Worm (Caenorhabditis elegans): ENCODE data around the gene D1069.3.

Gene D1069.3

ce11 chrII:372235-372634 is 24.5 kb upstream of the D1069.3 start:
- TF ChIP-seq scrt-1 (GFP tag; IDR thresholded peaks at IDR 0.05) (no peak), F13C5.2 (tag; optimal IDR thresholded peaks at IDR 0.05) (no peak), tra-4 (tag; optimal IDR thresholded peaks at IDR 0.05) (no peak), flt-1 (GFP tag; IDR thresholded peaks at IDR 0.05) (no peak), hmbx-1 (tag; optimal IDR thresholded peaks at IDR 0.05) (no peak), tbx-37 (GFP tag; conservative IDR thresholded peaks at IDR 0.05) (no peak), aly-1 (tag; optimal IDR thresholded peaks at IDR 0.05) (no peak), ama-1 (optimal IDR thresholded peaks at IDR 0.05) (no peak), ceh-36 (tag; optimal IDR thresholded peaks at IDR 0.05) (no peak), hmg-4 (GFP tag; optimal IDR thresholded peaks at IDR 0.05) (no peak), B0310.2 (tag; optimal IDR thresholded peaks at IDR 0.05) (no peak), ets-7 (tag; optimal IDR thresholded peaks at IDR 0.05) (no peak), tbx-11 (GFP tag; IDR thresholded peaks at IDR 0.05) (no peak), pes-1 (GFP tag; IDR thresholded peaks at IDR 0.05) (no peak), hnd-1 (tag; optimal IDR thresholded peaks at IDR 0.05) (no peak), sea-1 (GFP tag; conservative IDR thresholded peaks at IDR 0.05) (no peak), ceh-13 (GFP tag; optimal IDR thresholded peaks at IDR 0.05) (no peak)

ce11 chrII:371549-371948 is 23.9 kb upstream of the D1069.3 start:
- TF ChIP-seq tbx-11 (GFP tag; IDR thresholded peaks at IDR 0.05) (no peak), hmg-4 (GFP tag; optimal IDR thresholded peaks at IDR 0.05) (no peak), tbx-37 (GFP tag; conservative IDR thresholded peaks at IDR 0.05) (no peak), scrt-1 (GFP tag; IDR thresholded peaks at IDR 0.05) (no peak), tra-4 (tag; optimal IDR thresholded peaks at IDR 0.05) (no peak), B0310.2 (tag; optimal IDR thresholded peaks at IDR 0.05) (no peak), ceh-36 (tag; optimal IDR thresholded peaks at IDR 0.05) (no peak), F13C5.2 (tag; optimal IDR thresholded peaks at IDR 0.05) (no peak), pes-1 (GFP tag; IDR thresholded peaks at IDR 0.05) (no peak), sea-1 (GFP tag; conservative IDR thresholded peaks at IDR 0.05) (no peak), flt-1 (GFP tag; IDR thresholded peaks at IDR 0.05) (no peak), ama-1 (optimal IDR thresholded peaks at IDR 0.05) (no peak), ceh-13 (GFP tag; optimal IDR thresholded peaks at IDR 0.05) (no peak), aly-1 (tag; optimal IDR thresholded peaks at IDR 0.05) (no peak), hnd-1 (tag; optimal IDR thresholded peaks at IDR 0.05) (no peak), hmbx-1 (tag; optimal IDR thresholded peaks at IDR 0.05) (no peak), ets-7 (tag; optimal IDR thresholded peaks at IDR 0.05) (no peak)

DNA sequence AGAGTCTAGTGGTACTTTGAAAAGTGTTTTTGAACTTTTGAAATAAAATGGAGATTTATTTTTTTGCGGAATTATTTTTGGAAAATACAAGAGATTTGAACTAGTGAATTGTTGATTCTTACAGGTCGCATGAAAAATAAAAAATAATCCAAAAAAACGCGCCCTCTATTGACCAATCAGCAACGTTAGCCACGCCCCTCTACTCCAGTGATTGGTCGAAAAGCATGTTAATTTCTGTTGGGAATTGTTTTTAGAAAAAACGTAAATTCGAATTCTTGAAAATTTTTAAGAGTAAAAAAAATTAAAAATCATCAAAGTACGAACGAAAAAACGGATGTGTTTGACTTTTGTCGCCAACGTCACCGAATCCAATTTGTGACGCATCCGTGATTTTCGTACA is 22.7 kb upstream of the D1069.3 start:
- TF ChIP-seq tra-4 (tag; optimal IDR thresholded peaks at IDR 0.05) (no peak), pes-1 (GFP tag; IDR thresholded peaks at IDR 0.05) (no peak), hnd-1 (tag; optimal IDR thresholded peaks at IDR 0.05) (no peak), ceh-13 (GFP tag; optimal IDR thresholded peaks at IDR 0.05) (no peak), aly-1 (tag; optimal IDR thresholded peaks at IDR 0.05) (no peak), hmbx-1 (tag; optimal IDR thresholded peaks at IDR 0.05) (no peak), scrt-1 (GFP tag; IDR thresholded peaks at IDR 0.05) (no peak), ets-7 (tag; optimal IDR thresholded peaks at IDR 0.05) (no peak), sea-1 (GFP tag; conservative IDR thresholded peaks at IDR 0.05) (no peak), tbx-11 (GFP tag; IDR thresholded peaks at IDR 0.05) (no peak), flt-1 (GFP tag; IDR thresholded peaks at IDR 0.05) (no peak), ceh-36 (tag; optimal IDR thresholded peaks at IDR 0.05) (no peak), tbx-37 (GFP tag; conservative IDR thresholded peaks at IDR 0.05) (no peak), F13C5.2 (tag; optimal IDR thresholded peaks at IDR 0.05) (no peak), ama-1 (optimal IDR thresholded peaks at IDR 0.05) (no peak), hmg-4 (GFP tag; optimal IDR thresholded peaks at IDR 0.05) (no peak), B0310.2 (tag; optimal IDR thresholded peaks at IDR 0.05) (no peak)

ce11 chrII:367455-367854 is 19.8 kb upstream of the D1069.3 start, which contains the start of gene ptr-3:
Gene ptr-3 (minus strand): TSS chrII:367555.
- TF ChIP-seq hmbx-1 (tag; optimal IDR thresholded peaks at IDR 0.05) (no peak), sea-1 (GFP tag; conservative IDR thresholded peaks at IDR 0.05) (no peak), ets-7 (tag; optimal IDR thresholded peaks at IDR 0.05) (no peak), F13C5.2 (tag; optimal IDR thresholded peaks at IDR 0.05) (no peak), tbx-11 (GFP tag; IDR thresholded peaks at IDR 0.05) (no peak)

DNA sequence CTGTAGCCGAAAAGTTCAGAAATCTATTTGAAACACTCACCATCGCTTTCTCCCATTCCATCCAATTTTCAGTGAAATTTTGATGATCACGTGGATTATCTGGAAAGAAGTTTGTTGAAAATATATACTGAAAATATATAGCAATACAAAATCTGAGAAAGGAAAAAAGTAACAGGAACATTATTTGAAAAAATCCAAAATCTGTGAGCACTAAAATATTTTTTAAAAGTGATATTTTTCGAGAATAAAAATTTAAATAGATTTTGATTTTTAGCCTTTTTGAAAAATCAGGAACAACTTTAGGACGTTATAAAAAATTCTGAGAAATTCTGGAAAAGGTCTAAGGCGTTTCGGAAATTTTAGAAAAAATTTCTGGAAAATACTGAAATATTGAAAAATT is 9.3 kb upstream of the D1069.3 start, which contains the start of gene dmsr-4:
dmsr-4 (minus strand) TSS at position 101 of the 400 bp plus-strand sequence.
- no peak for TF ChIP-seq hnd-1 (tag; optimal IDR thresholded peaks at IDR 0.05)
- TF ChIP-seq hmg-4 (GFP tag; optimal IDR thresholded peaks at IDR 0.05): no peak

DNA sequence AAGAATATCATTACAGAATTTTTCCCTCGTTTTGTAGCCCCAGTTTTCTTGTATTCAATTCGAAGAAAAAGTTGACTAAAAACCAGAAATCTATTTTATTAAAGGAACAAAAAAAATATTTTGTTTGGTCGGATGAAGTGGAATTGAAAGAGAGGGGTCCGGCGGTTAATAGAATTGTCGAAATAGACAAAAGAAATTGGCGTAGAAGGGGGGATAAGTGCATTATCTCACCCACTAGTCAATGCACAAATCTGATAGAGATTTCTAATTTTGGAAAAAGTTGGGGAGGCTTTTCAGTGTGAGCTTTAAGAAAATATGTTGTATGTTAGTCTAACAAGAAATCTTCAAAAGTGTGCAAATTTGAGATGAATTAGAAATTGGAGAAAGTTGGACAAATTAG is 6.8 kb upstream of the D1069.3 start:
- TF ChIP-seq sea-1 (GFP tag; conservative IDR thresholded peaks at IDR 0.05): no peak
- no peak for TF ChIP-seq ceh-36 (tag; optimal IDR thresholded peaks at IDR 0.05)
- no peak for TF ChIP-seq ama-1 (optimal IDR thresholded peaks at IDR 0.05)
- no peak for TF ChIP-seq ceh-13 (GFP tag; optimal IDR thresholded peaks at IDR 0.05)
- no peak for TF ChIP-seq aly-1 (tag; optimal IDR thresholded peaks at IDR 0.05)
- no peak for TF ChIP-seq tra-4 (tag; optimal IDR thresholded peaks at IDR 0.05)
- TF ChIP-seq F13C5.2 (tag; optimal IDR thresholded peaks at IDR 0.05): no peak
- no peak for TF ChIP-seq tbx-37 (GFP tag; conservative IDR thresholded peaks at IDR 0.05)
- TF ChIP-seq ets-7 (tag; optimal IDR thresholded peaks at IDR 0.05): no peak
- TF ChIP-seq hmg-4 (GFP tag; optimal IDR thresholded peaks at IDR 0.05): no peak
- no peak for TF ChIP-seq hmbx-1 (tag; optimal IDR thresholded peaks at IDR 0.05)
- TF ChIP-seq flt-1 (GFP tag; IDR thresholded peaks at IDR 0.05): no peak
- TF ChIP-seq scrt-1 (GFP tag; IDR thresholded peaks at IDR 0.05): no peak

ce11 chrII:349749-350148 is 2.1 kb upstream of the D1069.3 start:
- TF ChIP-seq tra-4 (tag; optimal IDR thresholded peaks at IDR 0.05): no peak
- no peak for TF ChIP-seq hnd-1 (tag; optimal IDR thresholded peaks at IDR 0.05)
- TF ChIP-seq aly-1 (tag; optimal IDR thresholded peaks at IDR 0.05): no peak
- TF ChIP-seq ceh-13 (GFP tag; optimal IDR thresholded peaks at IDR 0.05): no peak
- TF ChIP-seq hmg-4 (GFP tag; optimal IDR thresholded peaks at IDR 0.05): no peak
- TF ChIP-seq F13C5.2 (tag; optimal IDR thresholded peaks at IDR 0.05): no peak
- no peak for TF ChIP-seq ceh-36 (tag; optimal IDR thresholded peaks at IDR 0.05)
- no peak for TF ChIP-seq tbx-11 (GFP tag; IDR thresholded peaks at IDR 0.05)

- no peak for TF ChIP-seq ceh-13 (GFP tag; optimal IDR thresholded peaks at IDR 0.05)
- TF ChIP-seq tra-4 (tag; optimal IDR thresholded peaks at IDR 0.05): no peak
- TF ChIP-seq ets-7 (tag; optimal IDR thresholded peaks at IDR 0.05): no peak
- no peak for TF ChIP-seq hnd-1 (tag; optimal IDR thresholded peaks at IDR 0.05)
- no peak for TF ChIP-seq ceh-36 (tag; optimal IDR thresholded peaks at IDR 0.05)
- no peak for TF ChIP-seq pes-1 (GFP tag; IDR thresholded peaks at IDR 0.05)
- no peak for TF ChIP-seq F13C5.2 (tag; optimal IDR thresholded peaks at IDR 0.05)
- TF ChIP-seq hmbx-1 (tag; optimal IDR thresholded peaks at IDR 0.05): no peak
- no peak for TF ChIP-seq B0310.2 (tag; optimal IDR thresholded peaks at IDR 0.05)
- no peak for TF ChIP-seq aly-1 (tag; optimal IDR thresholded peaks at IDR 0.05)
- TF ChIP-seq ama-1 (optimal IDR thresholded peaks at IDR 0.05): no peak
- no peak for TF ChIP-seq tbx-11 (GFP tag; IDR thresholded peaks at IDR 0.05)
- TF ChIP-seq flt-1 (GFP tag; IDR thresholded peaks at IDR 0.05): no peak
- TF ChIP-seq tbx-37 (GFP tag; conservative IDR thresholded peaks at IDR 0.05): no peak
- no peak for TF ChIP-seq scrt-1 (GFP tag; IDR thresholded peaks at IDR 0.05)
- no peak for TF ChIP-seq hmg-4 (GFP tag; optimal IDR thresholded peaks at IDR 0.05)
- TF ChIP-seq sea-1 (GFP tag; conservative IDR thresholded peaks at IDR 0.05): no peak
Measured at ce11 chrII:341282-341681, 6.4 kb downstream of the D1069.3 start.

Data from whole organism, early embryonic.